Worm (Caenorhabditis elegans) whole organism, young adult: ENCODE measurements around the gene K10D6.3.

ENCODE experiments used
- B0019.2 ChIP-seq: fragments of 200-800 bp; sonication (Bioruptor generic); conservative IDR thresholded peaks from 2 replicates; pipeline ENCODE4 v1.3.6; 2022; ENCODE audit warnings: missing genetic modification reagents, missing genetic modification characterization, missing compliant biosample characterization
- C06A6.2 ChIP-seq: fragments of 200-800 bp; sonication (Bioruptor generic); conservative IDR thresholded peaks from 2 replicates; pipeline ENCODE4 v1.3.6; 2022; ENCODE audit warnings: missing genetic modification characterization, missing compliant biosample characterization
- D2030.7 ChIP-seq: fragments of 200-800 bp; sonication (Bioruptor generic); IDR thresholded peaks from 2 replicates; pipeline ENCODE4 v1.3.6; 2022; ENCODE audit warnings: missing genetic modification reagents, missing genetic modification characterization, missing compliant biosample characterization
- F10E7.11 ChIP-seq: sonication (generic microtip); optimal IDR thresholded peaks from 2 replicates; lab custom pipeline; 2017; ENCODE audit warnings: mild to moderate bottlenecking, missing genetic modification characterization, moderate library complexity, missing compliant biosample characterization
- F39B2.1 ChIP-seq: fragments of 200-800 bp; sonication (Bioruptor generic); IDR thresholded peaks from 2 replicates; pipeline ENCODE4 v1.3.6; 2022; ENCODE audit warnings: missing genetic modification reagents, missing genetic modification characterization, missing compliant biosample characterization
- F49E8.2 ChIP-seq: sonication (generic microtip); optimal IDR thresholded peaks from 3 replicates; lab custom pipeline; 2017; ENCODE audit warnings: missing genetic modification characterization, mild to moderate bottlenecking, missing compliant biosample characterization, antibody characterized with exemption, moderate library complexity; ENCODE audit not compliant: insufficient read depth
- F55B11.4 ChIP-seq: sonication (generic microtip); optimal IDR thresholded peaks from 2 replicates; lab custom pipeline; 2016; ENCODE audit warnings: missing compliant biosample characterization, missing genetic modification characterization, borderline replicate concordance; ENCODE audit not compliant: insufficient read depth
- F57C9.4 ChIP-seq: sonication (generic microtip); optimal IDR thresholded peaks from 2 replicates; lab custom pipeline; 2017; ENCODE audit warnings: mild to moderate bottlenecking, missing genetic modification characterization, missing compliant biosample characterization
- K12H6.12 ChIP-seq: fragments of 200-800 bp; sonication (Bioruptor generic); optimal IDR thresholded peaks from 2 replicates; lab custom pipeline; 2018; ENCODE audit warnings: mild to moderate bottlenecking, missing genetic modification characterization, missing compliant biosample characterization
- T26A5.8 ChIP-seq: sonication (generic microtip); optimal IDR thresholded peaks from 2 replicates; lab custom pipeline; 2016; ENCODE audit warnings: missing genetic modification characterization, missing compliant biosample characterization
- Y56A3A.18 ChIP-seq: fragments of 200-800 bp; sonication (Bioruptor generic); IDR thresholded peaks from 2 replicates; pipeline ENCODE4 v1.3.6; 2022; ENCODE audit warnings: missing genetic modification reagents, missing genetic modification characterization, missing compliant biosample characterization
- ZK185.1 ChIP-seq: sonication (generic microtip); optimal IDR thresholded peaks from 2 replicates; lab custom pipeline; 2016; ENCODE audit warnings: mild to moderate bottlenecking, missing genetic modification characterization, missing compliant biosample characterization; ENCODE audit not compliant: poor library complexity, severe bottlenecking
- akir-1 ChIP-seq: fragments of 200-800 bp; sonication (Bioruptor generic); optimal IDR thresholded peaks from 2 replicates; lab custom pipeline; 2018; ENCODE audit warnings: mild to moderate bottlenecking, missing genetic modification characterization, moderate library complexity, missing compliant biosample characterization
- atf-7 ChIP-seq: sonication (generic microtip); optimal IDR thresholded peaks from 2 replicates; lab custom pipeline; 2017; ENCODE audit warnings: mild to moderate bottlenecking, missing genetic modification characterization, missing compliant biosample characterization
- cebp-2 ChIP-seq: fragments of 200-800 bp; sonication (Bioruptor generic); IDR thresholded peaks from 2 replicates; pipeline ENCODE4 v1.3.6; 2022; ENCODE audit warnings: missing genetic modification characterization, missing compliant biosample characterization
- ceh-58 ChIP-seq: fragments of 200-800 bp; sonication (Bioruptor generic); IDR thresholded peaks from 2 replicates; pipeline ENCODE4 v1.3.6; 2022; ENCODE audit warnings: missing genetic modification characterization, missing compliant biosample characterization
- fkh-3 ChIP-seq: sonication (generic microtip); optimal IDR thresholded peaks from 2 replicates; lab custom pipeline; 2016; ENCODE audit warnings: mild to moderate bottlenecking, missing genetic modification characterization, missing compliant biosample characterization
- hmg-20 ChIP-seq: fragments of 200-800 bp; sonication (Bioruptor generic); IDR thresholded peaks from 2 replicates; pipeline ENCODE4 v1.3.6; 2022; ENCODE audit warnings: missing genetic modification reagents, missing genetic modification characterization, missing compliant biosample characterization
- hsf-1 ChIP-seq: fragments of 200-800 bp; sonication (Bioruptor generic); IDR thresholded peaks from 2 replicates; pipeline ENCODE4 v1.3.6; 2022; ENCODE audit warnings: missing genetic modification reagents, missing genetic modification characterization, missing compliant biosample characterization
- lag-1 ChIP-seq: fragments of 200-800 bp; sonication (Bioruptor generic); IDR thresholded peaks from 2 replicates; pipeline ENCODE4 v1.3.6; 2022; ENCODE audit warnings: missing genetic modification reagents, missing genetic modification characterization, missing compliant biosample characterization
- lir-1 ChIP-seq: fragments of 200-800 bp; sonication (Bioruptor generic); conservative IDR thresholded peaks from 2 replicates; pipeline ENCODE4 v1.3.6; 2022; ENCODE audit warnings: missing genetic modification reagents, missing genetic modification characterization, missing compliant biosample characterization
- mcd-1 ChIP-seq: fragments of 200-800 bp; sonication (Bioruptor generic); IDR thresholded peaks from 2 replicates; pipeline ENCODE4 v1.3.6; 2022; ENCODE audit warnings: missing genetic modification reagents, missing genetic modification characterization, missing compliant biosample characterization
- nhr-120 ChIP-seq: fragments of 200-800 bp; sonication (Bioruptor generic); IDR thresholded peaks from 2 replicates; pipeline ENCODE4 v1.3.6; 2022; ENCODE audit warnings: missing genetic modification characterization, missing compliant biosample characterization
- nhr-179 ChIP-seq: sonication (generic microtip); optimal IDR thresholded peaks from 2 replicates; lab custom pipeline; 2016; ENCODE audit warnings: mild to moderate bottlenecking, missing genetic modification characterization, missing compliant biosample characterization
- nhr-80 ChIP-seq: sonication (generic microtip); optimal IDR thresholded peaks from 2 replicates; lab custom pipeline; 2016; ENCODE audit warnings: missing genetic modification characterization, missing compliant biosample characterization
- pbrm-1 ChIP-seq: fragments of 200-800 bp; sonication (Bioruptor generic); IDR thresholded peaks from 2 replicates; pipeline ENCODE4 v1.3.6; 2022; ENCODE audit warnings: missing genetic modification reagents, missing genetic modification characterization, missing compliant biosample characterization
- pha-4 ChIP-seq: fragments of 150-350 bp; sonication (generic microtip); optimal IDR thresholded peaks from 2 replicates; lab custom pipeline; 2014; ENCODE audit warnings: missing biosample characterization, missing genetic modification reagents, missing genetic modification characterization
- repo-1 ChIP-seq: sonication (generic microtip); optimal IDR thresholded peaks from 2 replicates; lab custom pipeline; 2017; ENCODE audit warnings: mild to moderate bottlenecking, missing genetic modification characterization, missing compliant biosample characterization
- snpc-4 ChIP-seq, 5 experiments: fragments of 150-350 bp in 1 of 5; sonication (generic microtip) in 4 of 5; optimal IDR thresholded peaks; 2 replicates each; lab custom pipeline; 2014 to 2018; ENCODE audit warnings: missing genetic modification characterization in 5 of 5, missing biosample characterization in 3 of 5, antibody characterized with exemption in 2 of 5, mild to moderate bottlenecking in 2 of 5, missing compliant biosample characterization in 2 of 5, missing genotype in 2 of 5, moderate library complexity in 2 of 5, missing genetic modification reagents in 1 of 5
- tbp1 ChIP-seq: fragments of 200-800 bp; sonication (Bioruptor generic); optimal IDR thresholded peaks from 2 replicates; lab custom pipeline; 2018; ENCODE audit warnings: mild to moderate bottlenecking, missing genetic modification characterization, missing compliant biosample characterization
- unc-130 ChIP-seq: sonication (generic microtip); optimal IDR thresholded peaks from 2 replicates; lab custom pipeline; 2016; ENCODE audit warnings: missing genetic modification reagents, missing genetic modification characterization, missing compliant biosample characterization
- unc-62 ChIP-seq: fragments of 150-350 bp; optimal IDR thresholded peaks from 2 replicates; lab custom pipeline; 2014; ENCODE audit warnings: missing biosample characterization, missing genetic modification reagents, missing genetic modification characterization
- zfh-2 ChIP-seq: fragments of 200-800 bp; sonication (Bioruptor generic); conservative IDR thresholded peaks from 2 replicates; pipeline ENCODE4 v1.3.6; 2022; ENCODE audit warnings: missing genetic modification reagents, missing genetic modification characterization, missing compliant biosample characterization
- ztf-6 ChIP-seq: fragments of 200-800 bp; sonication (Bioruptor generic); IDR thresholded peaks from 2 replicates; pipeline ENCODE4 v1.3.6; 2022; ENCODE audit warnings: missing genetic modification reagents, missing genetic modification characterization, missing compliant biosample characterization

Gene K10D6.3

DNA sequence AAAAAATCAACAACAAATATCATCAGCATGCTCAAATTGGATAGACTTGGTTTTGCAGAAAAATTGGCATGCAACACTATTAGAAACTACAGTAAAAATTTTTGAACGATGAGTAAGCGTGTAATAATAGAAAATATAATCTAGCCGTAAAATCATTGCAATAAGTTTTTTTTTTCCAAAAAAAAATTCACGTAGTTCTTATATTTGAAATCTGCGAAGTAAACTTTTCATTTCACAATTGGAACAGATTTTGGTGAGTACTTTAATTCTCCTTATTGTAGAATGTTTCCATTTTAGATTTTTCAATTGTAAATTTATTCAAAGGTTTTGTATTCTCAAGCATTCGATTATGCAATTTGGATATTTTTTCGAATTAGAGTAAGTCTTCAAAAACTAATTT lies at the start of gene K10D6.3:
TSS of gene K10D6.3 (plus strand) at position 301 of the 400 bp plus-strand sequence.
- TF ChIP-seq nhr-179 (tag; lab: Kevin White, UChicago) (no peak), ztf-6 (GFP tag; lab: Robert Waterston, UW) (no peak), cebp-2 (GFP tag; lab: Robert Waterston, UW) (no peak), snpc-4 (GFP tag; optimal IDR thresholded peaks at IDR 0.05; lab: Kevin White, UChicago) (no peak), snpc-4 (tag; optimal IDR thresholded peaks at IDR 0.05; lab: Kevin White, UChicago) (no peak), F10E7.11 (tag; lab: Kevin White, UChicago) (no peak)

DNA sequence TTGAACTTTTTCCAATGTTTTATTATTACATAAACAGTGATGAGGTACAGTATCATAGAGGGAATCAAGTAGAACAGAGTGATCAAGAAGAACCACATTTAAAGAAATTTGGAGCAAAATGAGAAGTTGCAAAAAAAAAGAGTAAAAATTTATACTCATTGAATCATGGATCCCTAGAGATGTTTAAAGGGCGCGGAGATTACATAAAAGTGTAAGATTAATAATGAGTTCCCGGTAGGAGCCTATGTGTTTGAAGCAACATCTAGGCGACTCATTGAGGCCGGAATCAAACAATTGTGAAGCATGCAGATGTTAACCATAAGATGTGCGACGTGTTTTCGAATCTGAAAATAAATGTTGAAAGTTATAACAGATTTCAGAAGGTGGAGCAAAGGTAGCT lies 48.1 kb upstream of the K10D6.3 start, which contains the start of gene srg-39:
TSS of gene srg-39 (minus strand) at position 101 of the 400 bp plus-strand sequence.
- no peak for TF ChIP-seq F39B2.1 (GFP tag; lab: Robert Waterston, UW)
- TF ChIP-seq repo-1 (tag; lab: Kevin White, UChicago), result no peak
- TF ChIP-seq C06A6.2, result no peak
- TF ChIP-seq lag-1 (GFP tag; lab: Robert Waterston, UW), result no peak
- TF ChIP-seq hsf-1 (GFP tag; lab: Robert Waterston, UW), result no peak
- TF ChIP-seq hmg-20 (GFP tag; lab: Robert Waterston, UW), result no peak
- TF ChIP-seq atf-7 (tag; lab: Kevin White, UChicago), result no peak
- TF ChIP-seq zfh-2 (GFP tag; lab: Robert Waterston, UW), result no peak
- no peak for TF ChIP-seq nhr-80 (tag; lab: Kevin White, UChicago)
- TF ChIP-seq unc-130 (GFP tag; lab: Kevin White, UChicago), result no peak
- TF ChIP-seq unc-62 (GFP tag; lab: Kevin White, UChicago), result no peak
- no peak for TF ChIP-seq tbp1 (GFP tag; lab: Kevin White, UChicago)
- TF ChIP-seq ceh-58, result no peak
- no peak for TF ChIP-seq pbrm-1 (GFP tag; lab: Robert Waterston, UW)
- no peak for TF ChIP-seq akir-1 (GFP tag; lab: Kevin White, UChicago)
- TF ChIP-seq nhr-120 (GFP tag; lab: Robert Waterston, UW), result no peak
- TF ChIP-seq, all 124 proteins: peak for 0

DNA sequence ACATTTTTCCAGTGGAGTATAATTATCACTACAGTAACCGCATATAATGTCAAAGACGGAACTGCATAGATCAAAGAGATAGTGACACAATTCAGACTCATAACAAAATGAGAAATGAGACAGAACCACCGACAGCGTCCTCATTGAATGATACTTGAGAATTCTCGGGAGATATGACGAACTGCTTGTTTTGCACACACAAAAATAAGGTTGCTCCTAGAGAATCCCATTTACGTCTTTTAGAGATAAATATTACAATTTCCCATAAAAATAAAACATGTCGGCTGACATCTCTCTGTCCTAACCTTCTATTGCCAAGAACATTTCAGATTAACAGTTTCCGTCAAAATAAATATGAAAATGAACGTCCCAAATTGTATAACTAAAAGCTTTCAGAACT lies 44.9 kb upstream of the K10D6.3 start, which contains the start of gene srg-38:
TSS of gene srg-38 (minus strand) at position 101 of the 400 bp plus-strand sequence.
- no peak for TF ChIP-seq mcd-1
- TF ChIP-seq B0019.2 (GFP tag; lab: Robert Waterston, UW), result no peak
- no peak for TF ChIP-seq F57C9.4 (tag; lab: Kevin White, UChicago)
- no peak for TF ChIP-seq fkh-3 (tag; lab: Kevin White, UChicago)
- TF ChIP-seq nhr-120 (GFP tag; lab: Robert Waterston, UW), result no peak
- no peak for TF ChIP-seq tbp1 (GFP tag; lab: Kevin White, UChicago)
- TF ChIP-seq T26A5.8 (tag; lab: Kevin White, UChicago), result no peak
- no peak for TF ChIP-seq K12H6.12 (tag; lab: Kevin White, UChicago)
- TF ChIP-seq unc-130 (GFP tag; lab: Kevin White, UChicago), result no peak
- TF ChIP-seq, all 124 proteins: peak for 0

DNA sequence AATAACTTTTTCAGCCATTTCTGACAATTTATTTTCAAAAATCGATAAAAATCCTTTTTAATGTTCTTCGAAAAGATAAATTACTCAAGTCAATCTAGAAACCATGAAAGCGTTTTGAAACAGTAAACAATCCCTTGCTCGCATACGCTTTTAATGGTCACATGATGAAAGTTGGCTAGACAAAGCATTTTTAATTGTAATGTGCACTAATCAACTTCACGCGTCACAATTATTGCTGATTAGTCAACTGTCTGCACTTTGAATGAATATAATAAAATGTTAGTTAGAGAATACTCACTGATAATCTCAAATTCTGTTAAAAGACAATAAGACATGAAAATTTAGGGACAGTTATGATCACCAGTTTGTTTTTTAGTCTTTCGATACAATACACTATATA lies 43.8 kb upstream of the K10D6.3 start:
- TF ChIP-seq lir-1, result no peak
- TF ChIP-seq ZK185.1, result no peak
- no peak for TF ChIP-seq F49E8.2
- TF ChIP-seq unc-130 (GFP tag; lab: Kevin White, UChicago), result no peak
- no peak for TF ChIP-seq pha-4 (tag; lab: Kevin White, UChicago)
- no peak for TF ChIP-seq Y56A3A.18 (GFP tag; lab: Robert Waterston, UW)
- TF ChIP-seq D2030.7 (GFP tag; lab: Robert Waterston, UW), result no peak
- no peak for TF ChIP-seq F55B11.4 (tag; lab: Kevin White, UChicago)
- no peak for TF ChIP-seq ceh-58
